Worm (Caenorhabditis elegans) whole organism, L1 larva: Measurements from ENCODE around the gene str-86.

Experiments
- C04F5.9 ChIP-seq: sonication (generic microtip); optimal IDR thresholded peaks from 2 replicates; lab custom pipeline; 2016; ENCODE audit warnings: missing genetic modification characterization, missing compliant biosample characterization
- C16A3.4 ChIP-seq: fragments of 150-350 bp; optimal IDR thresholded peaks from 2 replicates; lab custom pipeline; 2014; ENCODE audit warnings: missing biosample characterization, missing genetic modification characterization
- C34B4.2 ChIP-seq: sonication (generic microtip); optimal IDR thresholded peaks from 2 replicates; lab custom pipeline; 2017; ENCODE audit warnings: mild to moderate bottlenecking, missing genetic modification characterization, missing compliant biosample characterization
- F16B12.6 ChIP-seq: fragments of 150-350 bp; optimal IDR thresholded peaks from 2 replicates; lab custom pipeline; 2014; ENCODE audit warnings: missing biosample characterization, missing genetic modification characterization
- alr-1 ChIP-seq: fragments of 200-800 bp; sonication (Bioruptor generic); optimal IDR thresholded peaks from 2 replicates; lab custom pipeline; 2018; ENCODE audit warnings: borderline replicate concordance, mild to moderate bottlenecking, missing genetic modification characterization, missing compliant biosample characterization
- ama-1 ChIP-seq: fragments of 150-350 bp; optimal IDR thresholded peaks from 2 replicates; lab custom pipeline; 2014
- blmp-1 ChIP-seq: fragments of 150-350 bp; optimal IDR thresholded peaks from 2 replicates; lab custom pipeline; 2014; ENCODE audit warnings: missing biosample characterization, missing genetic modification characterization
- ceh-8 ChIP-seq: fragments of 200-800 bp; sonication (Bioruptor generic); optimal IDR thresholded peaks from 2 replicates; lab custom pipeline; 2018; ENCODE audit warnings: mild to moderate bottlenecking, missing genetic modification characterization, moderate library complexity, missing compliant biosample characterization
- ceh-82 ChIP-seq, 3 experiments: fragments of 150-350 bp in 1 of 3; sonication (generic microtip) in 2 of 3; optimal IDR thresholded peaks; 2 replicates each; lab custom pipeline; 2014 to 2017; ENCODE audit warnings: missing biosample characterization in 3 of 3, missing genetic modification characterization in 3 of 3
- ceh-90 ChIP-seq: sonication (generic microtip); optimal IDR thresholded peaks from 2 replicates; lab custom pipeline; 2016; ENCODE audit warnings: missing genetic modification characterization, missing compliant biosample characterization
- efl-1 ChIP-seq, 4 experiments: fragments of 150-350 bp; optimal IDR thresholded peaks in 3 of 4; peaks in 1 of 4; 1 replicate in 1 of 4; 2 replicates in 3 of 4; lab custom pipeline; 2014; ENCODE audit warnings: missing biosample characterization in 2 of 4, missing genetic modification characterization in 2 of 4, missing genetic modification reagents in 2 of 4
- efl-3 ChIP-seq: fragments of 200-800 bp; sonication (Bioruptor generic); optimal IDR thresholded peaks from 2 replicates; lab custom pipeline; 2018; ENCODE audit warnings: mild to moderate bottlenecking, missing genetic modification characterization, missing compliant biosample characterization
- egl-27 ChIP-seq, 2 experiments: fragments of 150-350 bp in 1 of 2; sonication (generic microtip); optimal IDR thresholded peaks; 3 replicates each; lab custom pipeline; 2017 to 2018; ENCODE audit warnings: missing biosample characterization in 2 of 2, missing genetic modification characterization in 2 of 2, missing genetic modification reagents in 2 of 2
- elt-2 ChIP-seq: sonication (generic microtip); optimal IDR thresholded peaks from 2 replicates; lab custom pipeline; 2016; ENCODE audit warnings: missing genetic modification characterization, mild to moderate bottlenecking, inconsistent platforms, missing compliant biosample characterization, missing genetic modification reagents
- elt-3 ChIP-seq, 6 experiments: fragments of 150-350 bp in 1 of 6; sonication (generic microtip); optimal IDR thresholded peaks; 2 replicates each; lab custom pipeline; 2017 to 2018; ENCODE audit warnings: missing biosample characterization in 6 of 6, missing genetic modification characterization in 6 of 6, inconsistent platforms in 1 of 6
- ets-5 ChIP-seq: fragments of 200-800 bp; sonication (Bioruptor generic); IDR thresholded peaks from 2 replicates; pipeline ENCODE4 v1.3.6; 2022; ENCODE audit warnings: missing genetic modification characterization, missing compliant biosample characterization
- fkh-10 ChIP-seq: sonication (generic microtip); optimal IDR thresholded peaks from 2 replicates; lab custom pipeline; 2017; ENCODE audit warnings: missing biosample characterization, missing genetic modification reagents, missing genetic modification characterization
- fkh-4 ChIP-seq: sonication (generic microtip); optimal IDR thresholded peaks from 2 replicates; lab custom pipeline; 2016; ENCODE audit warnings: missing compliant biosample characterization, missing genetic modification characterization, borderline replicate concordance
- fos-1 ChIP-seq: fragments of 150-350 bp; optimal IDR thresholded peaks from 2 replicates; lab custom pipeline; 2014; ENCODE audit warnings: missing biosample characterization, missing genetic modification characterization
- grh-1 ChIP-seq: fragments of 200-800 bp; sonication (Bioruptor generic); IDR thresholded peaks from 2 replicates; pipeline ENCODE4 v1.3.6; 2022; ENCODE audit warnings: missing genetic modification reagents, missing genetic modification characterization, missing compliant biosample characterization
- hpl-2 ChIP-seq: fragments of 150-350 bp; optimal IDR thresholded peaks from 2 replicates; lab custom pipeline; 2014; ENCODE audit warnings: missing biosample characterization, missing genetic modification reagents, missing genetic modification characterization
- irx-1 ChIP-seq: sonication (generic microtip); optimal IDR thresholded peaks from 2 replicates; lab custom pipeline; 2016; ENCODE audit warnings: missing genetic modification characterization, missing compliant biosample characterization
- isw-1 ChIP-seq: fragments of 200-800 bp; sonication (Bioruptor generic); IDR thresholded peaks from 2 replicates; pipeline ENCODE4 v1.3.6; 2022; ENCODE audit warnings: missing genetic modification characterization, missing compliant biosample characterization
- jun-1 ChIP-seq: fragments of 150-350 bp; optimal IDR thresholded peaks from 2 replicates; lab custom pipeline; 2014; ENCODE audit warnings: missing biosample characterization, missing genetic modification reagents, missing genetic modification characterization
- lin-13 ChIP-seq: fragments of 150-350 bp; optimal IDR thresholded peaks from 2 replicates; lab custom pipeline; 2014; ENCODE audit warnings: missing biosample characterization, missing genetic modification reagents, missing genetic modification characterization
- lin-14 ChIP-seq: fragments of 200-800 bp; sonication (Bioruptor generic); optimal IDR thresholded peaks from 2 replicates; lab custom pipeline; 2018; ENCODE audit warnings: mild to moderate bottlenecking, missing genetic modification characterization, moderate library complexity, missing compliant biosample characterization
- lsy-2 ChIP-seq, 2 experiments: fragments of 150-350 bp; optimal IDR thresholded peaks; 2 replicates each; lab custom pipeline; 2014; ENCODE audit warnings: missing biosample characterization in 2 of 2, missing genetic modification characterization in 2 of 2
- mef-2 ChIP-seq: fragments of 150-350 bp; optimal IDR thresholded peaks from 2 replicates; lab custom pipeline; 2014; ENCODE audit warnings: missing biosample characterization, missing genetic modification characterization
- mep-1 ChIP-seq: fragments of 150-350 bp; optimal IDR thresholded peaks from 2 replicates; lab custom pipeline; 2014; ENCODE audit warnings: missing biosample characterization, missing genetic modification characterization
- nhr-11 ChIP-seq: fragments of 150-350 bp; optimal IDR thresholded peaks from 2 replicates; lab custom pipeline; 2014; ENCODE audit warnings: missing biosample characterization, missing genetic modification characterization
- nhr-12 ChIP-seq: sonication (generic microtip); optimal IDR thresholded peaks from 2 replicates; lab custom pipeline; 2017; ENCODE audit warnings: missing biosample characterization, missing genetic modification characterization
- nhr-20 ChIP-seq: sonication (generic microtip); optimal IDR thresholded peaks from 2 replicates; lab custom pipeline; 2016; ENCODE audit warnings: mild to moderate bottlenecking, missing genetic modification characterization, missing compliant biosample characterization
- nhr-237 ChIP-seq: fragments of 150-350 bp; optimal IDR thresholded peaks from 2 replicates; lab custom pipeline; 2014; ENCODE audit warnings: missing biosample characterization, missing genetic modification characterization
- nhr-47 ChIP-seq: sonication (generic microtip); optimal IDR thresholded peaks from 2 replicates; lab custom pipeline; 2016; ENCODE audit warnings: mild to moderate bottlenecking, missing genetic modification characterization, moderate library complexity, missing compliant biosample characterization
- nhr-71 ChIP-seq: sonication (generic microtip); optimal IDR thresholded peaks from 2 replicates; lab custom pipeline; 2016; ENCODE audit warnings: mild to moderate bottlenecking, missing genetic modification characterization, moderate library complexity, missing compliant biosample characterization
- nhr-76 ChIP-seq: sonication (generic microtip); optimal IDR thresholded peaks from 2 replicates; lab custom pipeline; 2017; ENCODE audit warnings: missing biosample characterization, missing genetic modification characterization
- nhr-84 ChIP-seq: sonication (generic microtip); optimal IDR thresholded peaks from 2 replicates; lab custom pipeline; 2017; ENCODE audit warnings: missing biosample characterization, missing genetic modification characterization
- nhr-85 ChIP-seq: sonication (generic microtip); peaks from one replicate; lab custom pipeline; 2016; ENCODE audit warnings: missing genetic modification characterization, inconsistent platforms, missing compliant biosample characterization
- pag-3 ChIP-seq: sonication (generic microtip); optimal IDR thresholded peaks from 2 replicates; lab custom pipeline; 2017; ENCODE audit warnings: missing genetic modification characterization, mild to moderate bottlenecking, missing compliant biosample characterization, antibody characterized with exemption, borderline replicate concordance; ENCODE audit not compliant: insufficient read depth
- pqm-1 ChIP-seq: sonication (generic microtip); optimal IDR thresholded peaks from 3 replicates; lab custom pipeline; 2017; ENCODE audit warnings: missing biosample characterization, missing genetic modification characterization
- skn-1 ChIP-seq: fragments of 150-350 bp; optimal IDR thresholded peaks from 2 replicates; lab custom pipeline; 2014; ENCODE audit warnings: missing biosample characterization, missing genetic modification characterization
- sup-37 ChIP-seq: fragments of 200-800 bp; sonication (Bioruptor generic); optimal IDR thresholded peaks from 2 replicates; lab custom pipeline; 2018; ENCODE audit warnings: mild to moderate bottlenecking, missing genetic modification characterization, missing compliant biosample characterization
- swsn-7 ChIP-seq: sonication (generic microtip); optimal IDR thresholded peaks from 2 replicates; lab custom pipeline; 2016; ENCODE audit warnings: missing genetic modification characterization, missing compliant biosample characterization
- tbx-2 ChIP-seq: sonication (generic microtip); optimal IDR thresholded peaks from 2 replicates; lab custom pipeline; 2016; ENCODE audit warnings: missing genetic modification characterization, missing compliant biosample characterization
- unc-130 ChIP-seq: fragments of 150-350 bp; optimal IDR thresholded peaks from 2 replicates; lab custom pipeline; 2017; ENCODE audit warnings: missing biosample characterization, missing genetic modification characterization, inconsistent platforms
- unc-30 ChIP-seq: sonication (generic microtip); optimal IDR thresholded peaks from 2 replicates; lab custom pipeline; 2017; ENCODE audit warnings: missing biosample characterization, missing genetic modification characterization
- unc-62 ChIP-seq: fragments of 150-350 bp; optimal IDR thresholded peaks from 2 replicates; lab custom pipeline; 2014; ENCODE audit warnings: missing biosample characterization, missing genetic modification reagents, missing genetic modification characterization
- unc-86 ChIP-seq: sonication (generic microtip); optimal IDR thresholded peaks from 2 replicates; lab custom pipeline; 2016; ENCODE audit warnings: missing genetic modification characterization, missing compliant biosample characterization
- unc-98 ChIP-seq: fragments of 200-800 bp; sonication (Bioruptor generic); IDR thresholded peaks from 2 replicates; pipeline ENCODE4 v1.3.6; 2022; ENCODE audit warnings: missing genetic modification characterization, missing compliant biosample characterization
- xbp-1 ChIP-seq: sonication (generic microtip); optimal IDR thresholded peaks from 2 replicates; lab custom pipeline; 2016; ENCODE audit warnings: missing genetic modification characterization, missing compliant biosample characterization
- ztf-4 ChIP-seq: fragments of 150-350 bp; optimal IDR thresholded peaks from 2 replicates; lab custom pipeline; 2014; ENCODE audit warnings: missing biosample characterization, missing genetic modification characterization

Gene str-86

DNA sequence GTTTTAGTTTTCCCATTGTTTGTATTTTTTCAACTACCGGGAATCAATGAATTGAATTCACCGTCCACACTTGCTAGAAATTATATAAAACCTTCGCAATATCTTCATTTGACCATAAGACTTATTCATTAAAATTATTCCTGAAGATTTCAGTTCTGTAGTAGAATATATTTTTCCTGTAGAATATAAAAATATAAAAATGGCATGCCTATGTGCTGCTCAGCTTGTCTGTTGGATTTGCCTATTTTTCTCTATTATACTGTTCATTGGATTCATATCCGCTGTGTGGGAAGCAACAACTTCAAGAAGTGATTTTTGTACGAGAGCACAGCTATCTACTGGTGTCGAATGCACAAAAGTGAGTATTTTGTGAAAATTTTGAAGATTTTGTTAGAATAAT is 8.2 kb upstream of the str-86 start, which contains the start of gene F59E11.6:
F59E11.6 (plus strand) TSS at position 111 of the 400 bp plus-strand sequence.
- no peak for TF ChIP-seq C16A3.4 (tag; lab: Kevin White, UChicago)
- TF ChIP-seq pag-3 (tag; lab: Kevin White, UChicago): no peak
- TF ChIP-seq nhr-85: peak; percentile 53
- no peak for TF ChIP-seq ceh-82 (tag; optimal IDR thresholded peaks at IDR 0.05; lab: Kevin White, UChicago)
- TF ChIP-seq efl-3 (GFP tag; lab: Kevin White, UChicago): no peak

DNA sequence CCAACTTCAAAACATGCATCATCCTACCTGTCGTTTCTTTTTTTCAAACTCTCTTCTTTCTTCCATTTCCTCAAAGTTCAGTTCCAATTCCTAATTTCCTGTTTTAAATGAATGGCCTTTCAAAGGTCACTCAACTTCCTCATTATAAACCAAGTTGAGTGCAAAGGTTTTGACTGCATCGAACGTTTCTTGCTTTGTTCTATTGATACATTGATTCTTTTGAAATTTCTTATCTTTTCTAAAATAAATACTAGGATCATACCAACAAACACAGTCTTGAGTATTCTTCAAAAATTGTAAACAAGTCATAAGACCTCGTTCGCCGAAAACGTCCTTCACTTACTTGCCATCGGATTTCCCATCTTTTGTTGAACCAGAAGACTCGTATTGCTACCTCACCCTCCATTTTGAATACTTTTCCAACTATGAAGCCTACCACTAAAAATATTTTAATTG is 6.7 kb upstream of the str-86 start, which contains the start of gene F59E11.7:
F59E11.7 (plus strand) TSS at position 51 of the 456 bp plus-strand sequence.
- TF ChIP-seq ceh-8 (GFP tag; lab: Kevin White, UChicago) (no peak), isw-1 (GFP tag; lab: Robert Waterston, UW) (no peak), unc-62 (GFP tag; lab: Kevin White, UChicago) (no peak), unc-30 (tag; lab: Kevin White, UChicago) (no peak), ztf-4 (tag; lab: Kevin White, UChicago) (no peak), ceh-90 (tag; lab: Kevin White, UChicago) (no peak), F16B12.6 (tag; lab: Kevin White, UChicago) (no peak), nhr-20 (tag; lab: Kevin White, UChicago) (peak; percentile 16), fkh-10 (GFP tag; lab: Kevin White, UChicago) (no peak), pag-3 (tag; lab: Kevin White, UChicago) (no peak), ama-1 (lab: Kevin White, UChicago) (no peak), swsn-7 (no peak), mep-1 (peak; percentile 5), lin-13 (GFP tag; lab: Kevin White, UChicago) (no peak), elt-2 (no peak), fkh-4 (no peak), nhr-85 (peak; percentile 73), blmp-1 (tag; lab: Kevin White, UChicago) (peak; percentile 33), nhr-11 (no peak), ets-5 (no peak), nhr-12 (tag; lab: Kevin White, UChicago) (no peak), egl-27 (tag; optimal IDR thresholded peaks at IDR 0.05; lab: Kevin White, UChicago) (no peak), efl-1 (optimal IDR thresholded peaks at IDR 0.05; lab: Kevin White, UChicago) (no peak), efl-1 (GFP tag; optimal IDR thresholded peaks at IDR 0.05 in 1 of 2; lab: Kevin White, UChicago) (peak in 1 of 2 experiments; percentile 71), nhr-76 (tag; lab: Kevin White, UChicago) (no peak), lsy-2 (tag; optimal IDR thresholded peaks at IDR 0.05; lab: Kevin White, UChicago) (no peak), pqm-1 (tag; lab: Kevin White, UChicago) (no peak), unc-130 (tag; lab: Kevin White, UChicago) (no peak), nhr-71 (tag; lab: Kevin White, UChicago) (no peak), alr-1 (tag; lab: Kevin White, UChicago) (no peak), unc-98 (GFP tag; lab: Robert Waterston, UW) (no peak), fos-1 (no peak), hpl-2 (no peak), tbx-2 (tag; lab: Kevin White, UChicago) (no peak), nhr-84 (no peak), unc-86 (tag; lab: Kevin White, UChicago) (no peak), skn-1 (tag; lab: Kevin White, UChicago) (no peak), C16A3.4 (tag; lab: Kevin White, UChicago) (no peak), jun-1 (tag; lab: Kevin White, UChicago) (no peak), elt-3 (tag; optimal IDR thresholded peaks at IDR 0.05; lab: Kevin White, UChicago) (peak in 1 of 6 experiments; percentile 37), C04F5.9 (tag; lab: Kevin White, UChicago) (no peak), sup-37 (GFP tag; lab: Kevin White, UChicago) (no peak), xbp-1 (tag; lab: Kevin White, UChicago) (no peak), C34B4.2 (tag; lab: Kevin White, UChicago) (no peak), mef-2 (tag; lab: Kevin White, UChicago) (no peak), nhr-47 (no peak), grh-1 (GFP tag; lab: Robert Waterston, UW) (no peak), lin-14 (GFP tag; lab: Kevin White, UChicago) (peak; percentile 52), irx-1 (no peak), nhr-237 (tag; lab: Kevin White, UChicago) (no peak)
